Fruit fly (Drosophila melanogaster): ENCODE data around the gene CG43134.

- no peak for TF ChIP-seq Gug (GFP tag; IDR thresholded peaks at IDR 0.05)
- TF ChIP-seq Hr4 (GFP tag; optimal IDR thresholded peaks at IDR 0.05) = no peak
- no peak for TF ChIP-seq Blimp-1 (GFP tag; optimal IDR thresholded peaks at IDR 0.05)
- TF ChIP-seq CG11294 (GFP tag; IDR thresholded peaks at IDR 0.05) = no peak
Observed at dm6 chrX:4206764-4207163, 40.3 kb upstream of the CG43134 start.
